Worm (Caenorhabditis elegans): ENCODE data around the gene srt-41.

ce11 chrV:1807160-1807559 lies 4.2 kb upstream of the srt-41 start, which contains the start of gene srt-42:
- TF ChIP-seq ceh-13 (GFP tag; optimal IDR thresholded peaks at IDR 0.05) (no peak), sea-1 (GFP tag; conservative IDR thresholded peaks at IDR 0.05) (no peak), ama-1 (optimal IDR thresholded peaks at IDR 0.05) (no peak), pes-1 (GFP tag; IDR thresholded peaks at IDR 0.05) (no peak), F13C5.2 (tag; optimal IDR thresholded peaks at IDR 0.05) (no peak), hnd-1 (tag; optimal IDR thresholded peaks at IDR 0.05) (no peak), hmbx-1 (tag; optimal IDR thresholded peaks at IDR 0.05) (no peak)
